Worm (Caenorhabditis elegans) whole organism, early embryonic: ENCODE measurements around the gene lgc-49.

Source experiments
- B0310.2 ChIP-seq: sonication (generic microtip); optimal IDR thresholded peaks from 2 replicates; lab custom pipeline; 2016; ENCODE audit warnings: mild to moderate bottlenecking, missing genetic modification characterization, missing compliant biosample characterization
- F13C5.2 ChIP-seq: sonication (generic microtip); optimal IDR thresholded peaks from 2 replicates; lab custom pipeline; 2017; ENCODE audit warnings: mild to moderate bottlenecking, missing genetic modification characterization, inconsistent platforms, missing compliant biosample characterization
- aly-1 ChIP-seq: sonication (generic microtip); optimal IDR thresholded peaks from 2 replicates; lab custom pipeline; 2016; ENCODE audit warnings: missing genetic modification characterization, missing compliant biosample characterization
- ama-1 ChIP-seq: fragments of 150-350 bp; optimal IDR thresholded peaks from 2 replicates; lab custom pipeline; 2014
- ceh-13 ChIP-seq: fragments of 200-800 bp; sonication (Bioruptor generic); optimal IDR thresholded peaks from 2 replicates; lab custom pipeline; 2018; ENCODE audit warnings: mild to moderate bottlenecking, missing genetic modification characterization, missing compliant biosample characterization
- ceh-36 ChIP-seq: sonication (generic microtip); optimal IDR thresholded peaks from 2 replicates; lab custom pipeline; 2016; ENCODE audit warnings: missing genetic modification characterization, inconsistent platforms, missing compliant biosample characterization
- ets-7 ChIP-seq: sonication (generic microtip); optimal IDR thresholded peaks from 2 replicates; lab custom pipeline; 2016; ENCODE audit warnings: missing genotype, missing genetic modification characterization, missing compliant biosample characterization
- flt-1 ChIP-seq: fragments of 200-800 bp; sonication (Bioruptor generic); IDR thresholded peaks from 2 replicates; pipeline ENCODE4 v1.3.6; 2022; ENCODE audit warnings: missing genetic modification characterization, missing compliant biosample characterization
- hmbx-1 ChIP-seq: sonication (generic microtip); optimal IDR thresholded peaks from 2 replicates; lab custom pipeline; 2016; ENCODE audit warnings: mild to moderate bottlenecking, missing genetic modification characterization, missing compliant biosample characterization
- hmg-4 ChIP-seq: fragments of 200-800 bp; sonication (Bioruptor generic); optimal IDR thresholded peaks from 2 replicates; lab custom pipeline; 2018; ENCODE audit warnings: mild to moderate bottlenecking, missing genetic modification characterization, missing compliant biosample characterization
- hnd-1 ChIP-seq: sonication (generic microtip); optimal IDR thresholded peaks from 2 replicates; lab custom pipeline; 2016; ENCODE audit warnings: missing genetic modification characterization, missing compliant biosample characterization
- pes-1 ChIP-seq: fragments of 200-800 bp; sonication (Bioruptor generic); IDR thresholded peaks from 2 replicates; pipeline ENCODE4 v1.3.6; 2022; ENCODE audit warnings: missing genetic modification reagents, missing genetic modification characterization, missing compliant biosample characterization
- scrt-1 ChIP-seq: fragments of 200-800 bp; sonication (Bioruptor generic); IDR thresholded peaks from 2 replicates; pipeline ENCODE4 v1.3.6; 2022; ENCODE audit warnings: missing genetic modification characterization, missing compliant biosample characterization
- sea-1 ChIP-seq: fragments of 200-800 bp; sonication (Bioruptor generic); conservative IDR thresholded peaks from 2 replicates; pipeline ENCODE4 v1.3.6; 2022; ENCODE audit warnings: missing genetic modification characterization, missing compliant biosample characterization
- tbx-11 ChIP-seq: fragments of 200-800 bp; sonication (Bioruptor generic); IDR thresholded peaks from 2 replicates; pipeline ENCODE4 v1.3.6; 2022; ENCODE audit warnings: missing genetic modification characterization, missing compliant biosample characterization
- tbx-37 ChIP-seq: fragments of 200-800 bp; sonication (Bioruptor generic); conservative IDR thresholded peaks from 2 replicates; pipeline ENCODE4 v1.3.6; 2022; ENCODE audit warnings: missing genetic modification reagents, missing genetic modification characterization, missing compliant biosample characterization
- tra-4 ChIP-seq: sonication (generic microtip); optimal IDR thresholded peaks from 2 replicates; lab custom pipeline; 2017; ENCODE audit warnings: missing genetic modification characterization, missing compliant biosample characterization

Gene lgc-49

DNA sequence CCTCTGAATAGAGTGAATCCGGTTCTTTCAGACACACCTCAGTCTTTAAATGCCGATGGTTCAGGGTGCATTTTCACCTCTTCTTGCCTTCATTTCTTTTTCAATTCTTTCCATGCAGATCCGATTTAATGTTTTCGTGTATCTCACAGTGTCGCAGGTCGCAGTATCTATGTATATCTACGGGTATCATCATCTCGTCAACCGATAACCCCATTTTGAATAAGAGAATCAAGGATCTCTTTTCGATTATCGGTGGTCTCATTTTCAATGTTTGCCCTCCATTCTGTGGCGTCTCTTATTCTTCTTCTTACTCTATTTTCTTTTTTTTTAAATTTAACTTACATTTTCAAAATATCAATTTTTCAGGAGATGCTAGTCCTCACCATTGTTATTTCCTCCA, 29.9 kb downstream of the lgc-49 start, which contains the start of gene T19B10.2:
Gene T19B10.2, plus strand, starts transcription at position 367 of the 400 bp plus-strand sequence.
- no peak for TF ChIP-seq hmg-4
- TF ChIP-seq aly-1 = no peak
- TF ChIP-seq hmbx-1 (tag; lab: Kevin White, UChicago) = no peak
- no peak for TF ChIP-seq pes-1 (GFP tag; lab: Robert Waterston, UW)
- no peak for TF ChIP-seq hnd-1 (tag; lab: Kevin White, UChicago)
- no peak for TF ChIP-seq tra-4 (tag; lab: Kevin White, UChicago)
- no peak for TF ChIP-seq ama-1 (lab: Kevin White, UChicago)
- no peak for TF ChIP-seq tbx-11
- TF ChIP-seq ets-7 (tag; lab: Kevin White, UChicago) = no peak
- no peak for TF ChIP-seq flt-1
- no peak for TF ChIP-seq ceh-13 (GFP tag; lab: Kevin White, UChicago)
- no peak for TF ChIP-seq scrt-1 (GFP tag; lab: Robert Waterston, UW)
- no peak for TF ChIP-seq sea-1 (GFP tag; lab: Robert Waterston, UW)
- TF ChIP-seq ceh-36 (tag; lab: Kevin White, UChicago) = no peak

DNA sequence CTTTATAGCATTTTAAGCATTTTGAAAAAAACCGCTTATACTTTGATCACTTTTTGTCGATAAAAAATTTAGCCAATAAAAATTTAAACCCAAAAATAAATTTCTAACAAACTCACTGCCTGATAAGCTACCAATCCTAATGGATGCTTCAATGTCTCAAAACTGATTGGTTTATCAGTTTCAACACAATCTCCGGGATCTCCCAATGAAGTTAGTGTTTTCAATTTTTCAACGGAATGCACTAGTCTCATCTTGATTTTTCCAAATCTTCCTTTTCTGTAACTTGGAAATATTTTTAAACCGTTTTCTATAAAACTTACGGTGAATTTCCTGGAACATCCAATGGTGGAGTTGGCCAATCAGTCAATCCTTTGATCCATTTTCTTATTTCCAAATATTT, 32.6 kb downstream of the lgc-49 start:
- TF ChIP-seq flt-1 (no peak), hnd-1 (tag; lab: Kevin White, UChicago) (no peak), ama-1 (lab: Kevin White, UChicago) (no peak), B0310.2 (tag; lab: Kevin White, UChicago) (no peak), hmbx-1 (tag; lab: Kevin White, UChicago) (no peak), aly-1 (no peak), tbx-37 (GFP tag; lab: Robert Waterston, UW) (no peak), ceh-13 (GFP tag; lab: Kevin White, UChicago) (no peak), pes-1 (GFP tag; lab: Robert Waterston, UW) (no peak), ets-7 (tag; lab: Kevin White, UChicago) (no peak), tbx-11 (no peak), sea-1 (GFP tag; lab: Robert Waterston, UW) (no peak), scrt-1 (GFP tag; lab: Robert Waterston, UW) (no peak)

DNA sequence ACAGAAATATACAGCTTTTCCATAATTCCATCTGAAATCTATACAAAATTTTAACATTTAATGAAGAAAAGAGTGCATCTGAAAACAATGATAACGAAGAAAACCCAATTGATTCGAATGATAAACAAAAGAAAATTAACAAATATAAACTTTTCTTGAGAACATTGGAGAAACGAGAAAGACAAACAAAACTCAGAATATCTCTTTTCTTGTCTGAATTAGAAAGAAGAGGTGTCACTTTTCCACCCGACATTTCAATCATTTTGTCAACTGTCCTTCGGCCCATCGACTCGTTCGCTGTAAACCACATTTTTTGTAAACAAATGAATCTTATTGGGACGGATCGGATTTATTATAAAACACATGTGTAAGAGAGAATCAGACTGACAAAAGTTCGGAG, 34.9 kb downstream of the lgc-49 start, which contains the start of gene bgal-1:
Gene bgal-1, minus strand, starts transcription at position 38 of the 400 bp plus-strand sequence.
- TF ChIP-seq pes-1 (GFP tag; lab: Robert Waterston, UW) = no peak
- no peak for TF ChIP-seq sea-1 (GFP tag; lab: Robert Waterston, UW)
- TF ChIP-seq flt-1 = no peak
- TF ChIP-seq ceh-13 (GFP tag; lab: Kevin White, UChicago) = no peak
- TF ChIP-seq tbx-11 = no peak
- TF ChIP-seq hmg-4 = no peak
- TF ChIP-seq F13C5.2 (tag; lab: Kevin White, UChicago) = no peak
- TF ChIP-seq B0310.2 (tag; lab: Kevin White, UChicago) = no peak
- TF ChIP-seq tra-4 (tag; lab: Kevin White, UChicago) = no peak
- TF ChIP-seq ama-1 (lab: Kevin White, UChicago) = no peak
- TF ChIP-seq hmbx-1 (tag; lab: Kevin White, UChicago) = no peak
- TF ChIP-seq hnd-1 (tag; lab: Kevin White, UChicago) = no peak
- TF ChIP-seq scrt-1 (GFP tag; lab: Robert Waterston, UW) = no peak
- TF ChIP-seq ceh-36 (tag; lab: Kevin White, UChicago) = no peak
- TF ChIP-seq aly-1 = no peak
- TF ChIP-seq ets-7 (tag; lab: Kevin White, UChicago) = no peak
- no peak for TF ChIP-seq tbx-37 (GFP tag; lab: Robert Waterston, UW)

DNA sequence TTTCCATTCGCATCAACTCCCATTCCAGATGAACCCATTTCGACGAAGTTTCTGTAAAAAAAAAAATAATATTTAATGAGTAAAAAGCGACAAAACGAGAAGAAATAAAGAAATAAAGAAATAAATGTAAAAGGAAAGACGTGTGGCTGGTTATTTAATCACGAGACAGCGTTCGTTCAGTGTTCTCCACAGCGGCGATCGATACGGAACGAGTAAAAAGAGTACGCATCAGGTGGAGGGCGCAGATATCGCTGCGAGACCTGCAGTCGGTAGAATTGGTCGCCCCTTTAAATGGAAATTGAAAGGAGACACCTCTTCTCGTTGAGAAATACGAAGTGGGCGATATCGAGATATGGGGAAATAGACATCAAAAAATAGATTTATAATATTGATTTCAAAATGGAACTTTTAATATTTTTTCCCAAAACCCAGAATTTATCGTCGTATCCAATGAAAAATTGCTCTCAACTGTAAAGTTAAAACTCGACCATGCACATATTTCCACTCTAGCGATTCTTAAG, 37.6 kb downstream of the lgc-49 start, which contains the start of gene pqn-70:
Gene pqn-70, minus strand, starts transcription at position 51 of the 521 bp plus-strand sequence.
- TF ChIP-seq F13C5.2 (tag; lab: Kevin White, UChicago) = peak; percentile 39
- peak; percentile 60 for TF ChIP-seq hmg-4
- TF ChIP-seq pes-1 (GFP tag; lab: Robert Waterston, UW) = no peak
- 0 out of 2 replicates have a peak, but pooled peaks have one; percentile 11 for TF ChIP-seq tbx-37 (GFP tag; lab: Robert Waterston, UW)

DNA sequence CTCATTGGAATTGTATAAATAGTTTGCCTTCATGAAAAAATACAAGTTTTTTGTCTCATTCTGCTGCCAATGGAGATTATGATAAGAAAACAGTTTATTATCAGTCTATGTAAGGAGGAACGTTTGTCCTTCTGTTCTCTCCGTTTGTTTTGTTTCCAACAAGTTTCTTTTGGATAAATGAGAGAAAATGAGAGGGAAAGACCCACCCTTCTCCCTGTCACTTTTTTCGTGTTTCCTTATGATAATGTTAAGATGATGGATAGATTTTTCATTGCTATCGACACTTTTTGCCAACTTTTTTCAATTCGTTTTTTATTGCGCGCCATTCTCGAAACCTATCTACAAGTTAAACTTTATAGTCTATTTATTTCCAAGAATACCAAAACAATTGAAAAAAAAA, 40.1 kb downstream of the lgc-49 start:
- TF ChIP-seq F13C5.2 (tag; lab: Kevin White, UChicago) (no peak), B0310.2 (tag; lab: Kevin White, UChicago) (no peak), tbx-37 (GFP tag; lab: Robert Waterston, UW) (no peak), aly-1 (no peak), pes-1 (GFP tag; lab: Robert Waterston, UW) (no peak), ceh-13 (GFP tag; lab: Kevin White, UChicago) (no peak), ama-1 (lab: Kevin White, UChicago) (no peak), tbx-11 (no peak), sea-1 (GFP tag; lab: Robert Waterston, UW) (no peak), scrt-1 (GFP tag; lab: Robert Waterston, UW) (no peak), hnd-1 (tag; lab: Kevin White, UChicago) (no peak), tra-4 (tag; lab: Kevin White, UChicago) (no peak), flt-1 (no peak), hmbx-1 (tag; lab: Kevin White, UChicago) (no peak), ets-7 (tag; lab: Kevin White, UChicago) (no peak), hmg-4 (no peak), ceh-36 (tag; lab: Kevin White, UChicago) (no peak)

DNA sequence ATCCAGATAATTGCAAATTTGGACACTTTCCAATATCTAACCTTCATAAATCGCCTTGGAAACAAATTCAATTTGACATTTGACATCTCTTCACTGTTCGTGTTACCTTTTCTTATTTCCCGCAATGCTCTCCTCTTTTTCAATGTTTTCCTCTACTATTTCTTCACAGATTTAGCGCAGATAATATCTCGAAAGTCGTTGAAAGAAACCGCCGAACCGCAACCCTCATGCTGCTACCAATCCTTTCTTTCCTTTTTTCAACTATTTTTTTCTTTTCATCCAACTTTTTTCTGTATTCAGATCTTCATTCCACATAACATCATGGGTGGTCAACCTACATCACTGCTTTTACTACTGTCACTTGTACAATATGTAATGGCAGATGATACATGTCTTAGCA, 43.3 kb downstream of the lgc-49 start, which contains the start of gene T19B10.5:
Gene T19B10.5, plus strand, starts transcription at position 301 of the 400 bp plus-strand sequence.
- TF ChIP-seq hmg-4 = no peak
- no peak for TF ChIP-seq ama-1 (lab: Kevin White, UChicago)
- TF ChIP-seq aly-1 = no peak
- no peak for TF ChIP-seq tbx-37 (GFP tag; lab: Robert Waterston, UW)
- no peak for TF ChIP-seq pes-1 (GFP tag; lab: Robert Waterston, UW)
- TF ChIP-seq flt-1 = no peak
- TF ChIP-seq scrt-1 (GFP tag; lab: Robert Waterston, UW) = no peak
- no peak for TF ChIP-seq hmbx-1 (tag; lab: Kevin White, UChicago)
- no peak for TF ChIP-seq B0310.2 (tag; lab: Kevin White, UChicago)
- TF ChIP-seq ceh-36 (tag; lab: Kevin White, UChicago) = no peak
- TF ChIP-seq hnd-1 (tag; lab: Kevin White, UChicago) = no peak
- no peak for TF ChIP-seq sea-1 (GFP tag; lab: Robert Waterston, UW)
- no peak for TF ChIP-seq tbx-11
- TF ChIP-seq F13C5.2 (tag; lab: Kevin White, UChicago) = no peak
- TF ChIP-seq tra-4 (tag; lab: Kevin White, UChicago) = no peak
- no peak for TF ChIP-seq ets-7 (tag; lab: Kevin White, UChicago)
